Fruit fly (Drosophila melanogaster): Measurements from ENCODE around the gene ThrRS.

Gene ThrRS

DNA sequence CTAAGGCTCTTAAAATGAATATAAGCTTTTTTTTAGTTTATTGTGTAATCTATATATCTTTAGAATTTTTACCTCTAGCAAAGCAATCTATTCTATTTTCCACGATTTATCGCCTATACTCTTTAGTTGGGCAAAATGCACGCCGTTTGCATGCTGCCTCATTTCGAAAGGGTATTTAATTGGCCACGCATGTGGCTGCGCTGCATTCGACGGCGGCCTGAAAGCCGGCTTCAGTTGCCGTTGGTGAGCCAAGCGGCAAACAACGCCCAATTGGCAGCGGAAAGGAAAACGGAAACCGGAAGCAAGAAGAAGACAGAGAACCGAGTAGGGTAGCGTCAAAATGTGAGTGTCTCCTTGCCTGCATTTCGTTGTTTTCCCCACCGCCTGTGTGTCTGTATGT, 27.7 kb upstream of the ThrRS start, which contains the start of gene CG14947:
Gene CG14947, plus strand, starts transcription at position 251 of the 400 bp plus-strand sequence.
- no peak for TF ChIP-seq Mnt (GFP tag; optimal IDR thresholded peaks at IDR 0.05)
- no peak for TF ChIP-seq CG1620 (GFP tag; optimal IDR thresholded peaks at IDR 0.05)
- TF ChIP-seq CG33017 (tag; optimal IDR thresholded peaks at IDR 0.05): no peak
- TF ChIP-seq CG12768 (GFP tag; optimal IDR thresholded peaks at IDR 0.05): no peak
- no peak for TF ChIP-seq CG11617 (GFP tag; optimal IDR thresholded peaks at IDR 0.05)
- no peak for TF ChIP-seq bab1 (GFP tag; optimal IDR thresholded peaks at IDR 0.05)
- TF ChIP-seq CG14711 (tag; optimal IDR thresholded peaks at IDR 0.05): no peak
- no peak for TF ChIP-seq cic (GFP tag; optimal IDR thresholded peaks at IDR 0.05)
- no peak for TF ChIP-seq cnc (optimal IDR thresholded peaks at IDR 0.05)
- no peak for TF ChIP-seq Crg-1 (GFP tag; optimal IDR thresholded peaks at IDR 0.05)
- no peak for TF ChIP-seq toe (GFP tag; optimal IDR thresholded peaks at IDR 0.05)

DNA sequence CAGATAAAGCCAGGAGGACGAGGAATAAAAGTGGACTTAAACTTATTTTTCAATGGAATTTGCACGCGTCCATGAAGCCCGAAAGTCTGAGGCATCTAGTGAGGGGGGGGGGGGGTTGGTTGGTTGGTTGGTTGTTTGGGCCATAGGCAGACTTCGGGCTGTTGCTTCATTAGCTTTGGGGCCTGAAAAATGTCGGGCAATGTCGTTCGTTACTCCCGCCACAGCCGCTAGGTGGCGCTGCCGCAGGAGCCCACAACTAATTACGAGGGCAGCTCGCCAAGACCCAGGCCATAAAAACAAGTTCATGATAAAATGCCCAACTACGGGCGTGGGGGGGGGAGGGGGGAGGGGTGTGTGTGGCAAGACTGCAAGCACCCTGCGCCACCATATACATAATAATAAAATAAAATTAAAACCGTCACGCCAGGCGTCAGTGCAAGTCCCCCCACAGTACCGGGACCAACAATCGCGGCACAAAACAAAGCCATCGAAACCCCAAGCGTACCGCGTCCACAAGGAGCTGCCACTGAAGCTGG, 25.4 kb upstream of the ThrRS start:
- TF ChIP-seq CG33017 (tag; optimal IDR thresholded peaks at IDR 0.05): no peak
- TF ChIP-seq Crg-1 (GFP tag; optimal IDR thresholded peaks at IDR 0.05): no peak
- TF ChIP-seq cic (GFP tag; optimal IDR thresholded peaks at IDR 0.05): no peak
- no peak for TF ChIP-seq Mnt (GFP tag; optimal IDR thresholded peaks at IDR 0.05)
- no peak for TF ChIP-seq CG1620 (GFP tag; optimal IDR thresholded peaks at IDR 0.05)
- no peak for TF ChIP-seq CG14711 (tag; optimal IDR thresholded peaks at IDR 0.05)
- no peak for TF ChIP-seq tj (GFP tag; optimal IDR thresholded peaks at IDR 0.05)

dm6 chr2L:12078695-12079094, 24.9 kb upstream of the ThrRS start:
- no peak for TF ChIP-seq CG5204 (GFP tag; optimal IDR thresholded peaks at IDR 0.05)
- TF ChIP-seq CG12768 (GFP tag; optimal IDR thresholded peaks at IDR 0.05): no peak
- TF ChIP-seq ovo (GFP tag; optimal IDR thresholded peaks at IDR 0.05): no peak
- TF ChIP-seq kay (GFP tag; ENCODE audit: borderline replicate concordance): no peak
- TF ChIP-seq CG7045 (GFP tag; optimal IDR thresholded peaks at IDR 0.05): no peak

dm6 chr2L:12079827-12080381, 23.6 kb upstream of the ThrRS start:
- TF ChIP-seq CG1620 (GFP tag; optimal IDR thresholded peaks at IDR 0.05): no peak
- TF ChIP-seq Clk (GFP tag; optimal IDR thresholded peaks at IDR 0.05): no peak
- no peak for TF ChIP-seq Crg-1 (GFP tag; optimal IDR thresholded peaks at IDR 0.05)
- no peak for TF ChIP-seq CG33017 (tag; optimal IDR thresholded peaks at IDR 0.05)
- no peak for TF ChIP-seq CG7045 (GFP tag; optimal IDR thresholded peaks at IDR 0.05)
- no peak for TF ChIP-seq pad (GFP tag; optimal IDR thresholded peaks at IDR 0.05)
- no peak for TF ChIP-seq toe (GFP tag; optimal IDR thresholded peaks at IDR 0.05)
- TF ChIP-seq ovo (GFP tag; optimal IDR thresholded peaks at IDR 0.05): no peak
- no peak for TF ChIP-seq kay (GFP tag; ENCODE audit: borderline replicate concordance)
- no peak for TF ChIP-seq bab1 (GFP tag; optimal IDR thresholded peaks at IDR 0.05)
- no peak for TF ChIP-seq tj (GFP tag; optimal IDR thresholded peaks at IDR 0.05)
- TF ChIP-seq CG14711 (tag; optimal IDR thresholded peaks at IDR 0.05): no peak
- TF ChIP-seq cic (GFP tag; optimal IDR thresholded peaks at IDR 0.05): no peak

DNA sequence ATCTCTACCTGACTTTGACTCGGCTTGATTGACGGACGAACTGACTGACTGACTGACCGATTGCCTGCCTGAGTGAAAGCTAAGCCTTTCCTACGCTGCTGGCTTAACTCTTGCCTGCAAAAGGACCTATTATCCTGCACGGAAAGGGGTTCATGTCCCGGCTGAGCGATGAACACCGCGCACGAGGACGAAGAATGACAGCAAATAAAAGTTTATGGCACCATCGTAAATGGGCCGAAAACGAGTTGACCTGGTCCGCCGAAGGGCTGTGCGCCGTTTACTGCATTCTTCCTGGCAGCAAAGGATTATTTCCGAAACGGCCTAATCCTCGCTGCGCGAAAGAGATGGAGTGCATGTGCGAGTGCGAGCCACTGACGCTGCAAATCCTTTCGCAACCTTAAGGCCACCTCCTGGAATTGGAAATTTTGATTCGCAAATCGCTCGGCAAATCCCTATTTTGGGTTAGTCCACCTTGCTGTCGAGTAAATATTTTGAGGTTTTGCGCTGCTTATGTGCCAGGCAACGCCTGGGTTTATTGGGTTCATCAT, 22.4 kb upstream of the ThrRS start:
- TF ChIP-seq CG5204 (GFP tag; optimal IDR thresholded peaks at IDR 0.05) (no peak), CG33017 (tag; optimal IDR thresholded peaks at IDR 0.05) (no peak), pad (GFP tag; optimal IDR thresholded peaks at IDR 0.05) (no peak), bab1 (GFP tag; optimal IDR thresholded peaks at IDR 0.05) (no peak), CG12768 (GFP tag; optimal IDR thresholded peaks at IDR 0.05) (no peak), cnc (optimal IDR thresholded peaks at IDR 0.05) (no peak), toe (GFP tag; optimal IDR thresholded peaks at IDR 0.05) (no peak), ovo (GFP tag; optimal IDR thresholded peaks at IDR 0.05) (no peak), CG11617 (GFP tag; optimal IDR thresholded peaks at IDR 0.05) (no peak)

dm6 chr2L:12085010-12085409, 18.5 kb upstream of the ThrRS start:
- no peak for TF ChIP-seq Hr96 (GFP tag; optimal IDR thresholded peaks at IDR 0.05)
- TF ChIP-seq kay (GFP tag; ENCODE audit: borderline replicate concordance): no peak
- no peak for TF ChIP-seq bab1 (GFP tag; optimal IDR thresholded peaks at IDR 0.05)
- no peak for TF ChIP-seq cnc (optimal IDR thresholded peaks at IDR 0.05)
- TF ChIP-seq CG12768 (GFP tag; optimal IDR thresholded peaks at IDR 0.05): no peak
- TF ChIP-seq Crg-1 (GFP tag; optimal IDR thresholded peaks at IDR 0.05): no peak
- TF ChIP-seq toe (GFP tag; optimal IDR thresholded peaks at IDR 0.05): no peak
- TF ChIP-seq CG1620 (GFP tag; optimal IDR thresholded peaks at IDR 0.05): no peak
- TF ChIP-seq CG7045 (GFP tag; optimal IDR thresholded peaks at IDR 0.05): no peak
- no peak for TF ChIP-seq tj (GFP tag; optimal IDR thresholded peaks at IDR 0.05)
- TF ChIP-seq CG7101 (tag; optimal IDR thresholded peaks at IDR 0.05): no peak
- TF ChIP-seq CG11617 (GFP tag; optimal IDR thresholded peaks at IDR 0.05): no peak
- no peak for TF ChIP-seq CG5204 (GFP tag; optimal IDR thresholded peaks at IDR 0.05)
- no peak for TF ChIP-seq pad (GFP tag; optimal IDR thresholded peaks at IDR 0.05)
- no peak for TF ChIP-seq CG14711 (tag; optimal IDR thresholded peaks at IDR 0.05)
- no peak for TF ChIP-seq ovo (GFP tag; optimal IDR thresholded peaks at IDR 0.05)

dm6 chr2L:12085619-12086171, 17.9 kb upstream of the ThrRS start, which contains the start of gene prd:
TSS of gene prd (minus strand) at chr2L:12085827.
- TF ChIP-seq CG7045 (GFP tag; optimal IDR thresholded peaks at IDR 0.05): no peak
- TF ChIP-seq kay (GFP tag; ENCODE audit: borderline replicate concordance): no peak
- TF ChIP-seq CG33017 (tag; optimal IDR thresholded peaks at IDR 0.05): no peak
- TF ChIP-seq Mnt (GFP tag; optimal IDR thresholded peaks at IDR 0.05): no peak
- TF ChIP-seq ovo (GFP tag; optimal IDR thresholded peaks at IDR 0.05): no peak
- no peak for TF ChIP-seq CG11617 (GFP tag; optimal IDR thresholded peaks at IDR 0.05)
- no peak for TF ChIP-seq tj (GFP tag; optimal IDR thresholded peaks at IDR 0.05)
- TF ChIP-seq bab1 (GFP tag; optimal IDR thresholded peaks at IDR 0.05): no peak
- TF ChIP-seq toe (GFP tag; optimal IDR thresholded peaks at IDR 0.05): no peak
- no peak for TF ChIP-seq Hr96 (GFP tag; optimal IDR thresholded peaks at IDR 0.05)
- no peak for TF ChIP-seq Crg-1 (GFP tag; optimal IDR thresholded peaks at IDR 0.05)
- no peak for TF ChIP-seq cic (GFP tag; optimal IDR thresholded peaks at IDR 0.05)
- no peak for TF ChIP-seq CG7101 (tag; optimal IDR thresholded peaks at IDR 0.05)
- no peak for TF ChIP-seq CG1620 (GFP tag; optimal IDR thresholded peaks at IDR 0.05)
- TF ChIP-seq cnc (optimal IDR thresholded peaks at IDR 0.05): no peak
- TF ChIP-seq CG14711 (tag; optimal IDR thresholded peaks at IDR 0.05): no peak
- TF ChIP-seq pad (GFP tag; optimal IDR thresholded peaks at IDR 0.05): no peak

Measured in whole organism, adult.